Worm (Caenorhabditis elegans): ENCODE results near the gene ilys-6.

DNA sequence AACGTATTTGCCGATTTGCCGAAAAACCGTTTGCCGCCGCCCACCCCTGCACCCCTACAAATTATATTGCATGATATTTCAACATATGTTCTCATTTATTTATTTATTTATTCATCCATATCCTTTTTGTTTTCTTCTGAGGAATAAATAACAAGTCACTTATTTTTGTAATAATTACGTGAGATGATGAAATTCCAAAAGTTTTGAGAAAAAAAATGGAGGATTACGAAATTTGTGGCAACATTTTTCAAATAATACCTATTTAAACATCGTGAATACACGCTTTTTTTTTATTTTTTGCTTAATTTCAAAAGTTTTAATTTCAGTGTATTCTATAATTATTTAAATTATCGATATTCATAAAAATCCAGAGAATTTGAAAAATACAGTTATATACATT is 33.5 kb upstream of the ilys-6 start:
- TF ChIP-seq ama-1 (optimal IDR thresholded peaks at IDR 0.05), result no peak
- no peak for TF ChIP-seq F13C5.2 (tag; optimal IDR thresholded peaks at IDR 0.05)
- no peak for TF ChIP-seq pes-1 (GFP tag; IDR thresholded peaks at IDR 0.05)
- no peak for TF ChIP-seq hmg-4 (GFP tag; optimal IDR thresholded peaks at IDR 0.05)
- no peak for TF ChIP-seq tra-4 (tag; optimal IDR thresholded peaks at IDR 0.05)

Data from whole organism, early embryonic.